Fruit fly (Drosophila melanogaster): Measurements from ENCODE around the gene CG32485.

dm6 chr3L:3073460-3073859 lies 23.3 kb downstream of the CG32485 start:
- TF ChIP-seq CG8159 (tag; optimal IDR thresholded peaks at IDR 0.05) = peak; percentile 68
- peak; percentile 59 for TF ChIP-seq CG15710 (tag; optimal IDR thresholded peaks at IDR 0.05)
- peak; percentile 4 for TF ChIP-seq Snoo (tag; optimal IDR thresholded peaks at IDR 0.05)
- peak; percentile 50 for TF ChIP-seq CG14655 (GFP tag; optimal IDR thresholded peaks at IDR 0.05)
- no peak for TF ChIP-seq CG10348 (GFP tag; IDR thresholded peaks at IDR 0.05)
- TF ChIP-seq CG4496 (GFP tag; IDR thresholded peaks at IDR 0.05) = no peak
- TF ChIP-seq CG9948 (tag; optimal IDR thresholded peaks at IDR 0.05) = peak; percentile 55

Data from whole organism, pupa.